Worm (Caenorhabditis elegans): ENCODE results near the gene Y71H2AM.6.

Y71H2AM.6 gene

DNA sequence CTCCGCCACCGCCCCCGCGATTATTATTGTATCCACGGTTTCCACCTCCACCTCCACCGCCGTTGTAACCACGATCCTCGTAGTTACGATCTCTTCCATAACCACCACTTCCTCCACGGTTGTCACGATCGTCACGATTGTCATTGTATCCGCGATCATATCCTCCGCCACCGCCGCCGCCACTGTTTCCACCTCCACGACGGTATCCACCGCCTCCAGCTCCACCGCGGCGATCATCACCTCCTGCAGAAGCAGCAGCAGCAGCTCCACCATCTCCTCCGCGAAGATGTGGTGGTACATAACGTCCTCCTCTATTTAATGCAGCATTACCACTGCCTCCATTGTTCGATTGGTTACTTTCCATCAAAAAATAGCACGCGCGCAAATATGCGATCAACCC is 2.2 kb upstream of the Y71H2AM.6 start, which contains the start of gene laf-1:
Gene laf-1, minus strand, starts transcription at position 399 of the 400 bp plus-strand sequence.
- TF ChIP-seq unc-62 (GFP tag; optimal IDR thresholded peaks at IDR 0.05), result no peak
- TF ChIP-seq vab-15 (tag; optimal IDR thresholded peaks at IDR 0.05), result no peak
- no peak for TF ChIP-seq dpl-1 (GFP tag; optimal IDR thresholded peaks at IDR 0.05)
- no peak for TF ChIP-seq jun-1 (tag; optimal IDR thresholded peaks at IDR 0.05)
- TF ChIP-seq nhr-19 (GFP tag; conservative IDR thresholded peaks at IDR 0.05), result no peak
- no peak for TF ChIP-seq swsn-7 (tag; optimal IDR thresholded peaks at IDR 0.05)
- no peak for TF ChIP-seq ztf-11 (tag; optimal IDR thresholded peaks at IDR 0.05)
- no peak for TF ChIP-seq nhr-237 (tag; optimal IDR thresholded peaks at IDR 0.05)
- TF ChIP-seq dsc-1 (tag; optimal IDR thresholded peaks at IDR 0.05), result no peak
- TF ChIP-seq lsy-2 (tag; optimal IDR thresholded peaks at IDR 0.05), result no peak
- TF ChIP-seq lir-3 (tag; optimal IDR thresholded peaks at IDR 0.05; ENCODE audit: poor library complexity), result no peak
- TF ChIP-seq nhr-12 (tag; optimal IDR thresholded peaks at IDR 0.05), result no peak

DNA sequence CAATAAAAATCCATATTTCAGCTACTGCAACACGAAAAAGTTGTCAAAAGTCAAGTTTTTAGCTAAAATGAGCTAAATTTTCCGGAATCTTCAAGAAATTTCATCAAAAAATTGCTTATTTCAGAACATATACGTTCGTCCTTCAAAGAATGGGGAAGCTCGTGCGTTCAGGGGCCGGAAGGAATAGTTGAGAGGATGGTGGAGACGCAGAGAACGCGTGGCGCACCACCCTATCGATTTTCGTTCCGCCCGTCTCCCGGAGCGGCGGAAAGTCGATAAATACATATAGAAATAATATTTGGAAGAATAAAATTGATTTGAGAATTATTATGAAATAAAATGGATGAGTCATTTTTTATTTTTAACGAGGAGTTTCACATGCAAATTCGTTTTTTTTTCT is 573 bp upstream of the Y71H2AM.6 start:
- TF ChIP-seq nhr-77 (tag; optimal IDR thresholded peaks at IDR 0.05) (no peak), hpl-2 (GFP tag; optimal IDR thresholded peaks at IDR 0.05) (no peak), F16B12.6 (tag; optimal IDR thresholded peaks at IDR 0.05) (peak; percentile 12), nhr-84 (tag; optimal IDR thresholded peaks at IDR 0.05) (no peak), mab-9 (GFP tag; IDR thresholded peaks at IDR 0.05) (no peak)

- TF ChIP-seq efl-3 (GFP tag; optimal IDR thresholded peaks at IDR 0.05) (no peak), C16A3.4 (tag; optimal IDR thresholded peaks at IDR 0.05) (no peak), nhr-76 (tag; optimal IDR thresholded peaks at IDR 0.05) (no peak), ets-5 (GFP tag; IDR thresholded peaks at IDR 0.05) (no peak), nhr-90 (tag; optimal IDR thresholded peaks at IDR 0.05; ENCODE audit: poor library complexity) (no peak), pag-3 (tag; optimal IDR thresholded peaks at IDR 0.05; ENCODE audit: borderline replicate concordance, insufficient read depth) (no peak), sox-4 (tag; optimal IDR thresholded peaks at IDR 0.05) (no peak), snpc-4 (tag; optimal IDR thresholded peaks at IDR 0.05) (no peak), tlp-1 (tag; optimal IDR thresholded peaks at IDR 0.05) (no peak), ceh-63 (GFP tag; optimal IDR thresholded peaks at IDR 0.05) (no peak), C04F5.9 (tag; optimal IDR thresholded peaks at IDR 0.05) (no peak), nhr-77 (tag; optimal IDR thresholded peaks at IDR 0.05) (no peak)
Measured at ce11 chrIII:2781833-2782232, 977 bp downstream of the Y71H2AM.6 start.

DNA sequence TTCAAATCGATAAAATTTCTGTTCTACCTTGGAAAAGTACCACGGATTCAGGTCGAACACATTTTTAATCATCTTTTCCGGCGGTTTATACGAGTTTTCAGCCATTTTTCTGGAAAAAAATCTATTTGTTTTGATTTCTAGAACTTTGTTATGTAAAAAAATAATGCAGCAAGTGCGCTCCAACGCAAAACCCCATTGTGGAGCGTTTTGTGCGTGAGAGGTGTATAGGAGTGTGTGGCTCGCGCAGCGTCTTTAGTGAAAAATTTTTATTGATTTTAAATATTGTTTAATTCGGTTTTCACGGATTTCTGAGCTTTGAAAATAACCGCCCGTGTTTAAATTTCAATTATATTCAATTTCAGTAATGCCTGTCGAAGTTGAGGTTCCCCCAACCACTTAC is 5.0 kb downstream of the Y71H2AM.6 start, which contains the start of gene Y71H2AM.20:
Gene Y71H2AM.20, minus strand, starts transcription at position 109 of the 400 bp plus-strand sequence.
- TF ChIP-seq ceh-8 (GFP tag; optimal IDR thresholded peaks at IDR 0.05) (peak; percentile 86), fos-1 (tag; optimal IDR thresholded peaks at IDR 0.05) (peak; percentile 94), ztf-4 (tag; optimal IDR thresholded peaks at IDR 0.05) (peak; percentile 87), mef-2 (tag; optimal IDR thresholded peaks at IDR 0.05) (peak; percentile 79), nhr-71 (tag; optimal IDR thresholded peaks at IDR 0.05) (peak; percentile 98), fkh-10 (GFP tag; optimal IDR thresholded peaks at IDR 0.05) (peak; percentile 96), snu-23 (GFP tag; optimal IDR thresholded peaks at IDR 0.05) (peak; percentile 99), fkh-8 (tag; optimal IDR thresholded peaks at IDR 0.05) (peak; percentile 99), C16A3.4 (tag; optimal IDR thresholded peaks at IDR 0.05) (peak; percentile 99), xbp-1 (tag; optimal IDR thresholded peaks at IDR 0.05) (peak; percentile 95), grh-1 (GFP tag; IDR thresholded peaks at IDR 0.05) (peak; percentile 40; the same call in 1 of the 2 replicates), lin-15B (tag; optimal IDR thresholded peaks at IDR 0.05) (peak; percentile 99), nhr-28 (tag; optimal IDR thresholded peaks at IDR 0.05) (no peak), elt-3 (tag; optimal IDR thresholded peaks at IDR 0.05) (peak; percentile 82 to 99 (median 96)), sup-37 (GFP tag; optimal IDR thresholded peaks at IDR 0.05) (no peak), ces-1 (GFP tag; optimal IDR thresholded peaks at IDR 0.05) (no peak), elt-2 (tag; optimal IDR thresholded peaks at IDR 0.05) (peak; percentile 42), rnt-1 (tag; optimal IDR thresholded peaks at IDR 0.05) (peak; percentile 95), ceh-63 (GFP tag; optimal IDR thresholded peaks at IDR 0.05) (no peak), pqm-1 (tag; optimal IDR thresholded peaks at IDR 0.05) (no peak), jun-1 (tag; optimal IDR thresholded peaks at IDR 0.05) (peak; percentile 88), nhr-90 (tag; optimal IDR thresholded peaks at IDR 0.05; ENCODE audit: poor library complexity) (peak; percentile 90), unc-98 (GFP tag; IDR thresholded peaks at IDR 0.05) (peak; percentile 35; the same call in 1 of the 2 replicates), zip-4 (GFP tag; optimal IDR thresholded peaks at IDR 0.05) (peak; percentile 59), mep-1 (tag; optimal IDR thresholded peaks at IDR 0.05) (peak; percentile 99)

Data from whole organism, L1 larva.